Worm (Caenorhabditis elegans): ENCODE measurements around the gene knl-1.

DNA sequence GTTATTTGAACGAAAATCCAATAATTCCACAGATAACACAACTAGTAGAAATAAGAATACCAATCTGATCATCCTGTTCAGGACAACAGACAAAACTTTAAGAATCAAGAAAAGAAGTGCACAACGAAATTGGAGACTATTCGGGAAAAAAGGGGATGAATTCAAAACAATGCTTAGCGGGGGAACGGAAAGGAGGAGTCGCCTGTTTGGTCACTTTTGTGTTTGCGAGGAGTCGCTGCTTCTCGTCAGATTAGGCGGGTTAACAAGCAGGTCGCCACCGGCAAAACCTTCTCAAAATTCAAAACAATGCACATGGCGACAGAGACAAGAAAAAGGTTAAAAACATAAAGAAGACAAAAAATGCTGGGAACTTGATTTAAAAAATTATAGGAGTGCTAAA lies 40.7 kb upstream of the knl-1 start, which contains the start of gene C30A5.10:
- TF ChIP-seq ztf-29 (GFP tag; IDR thresholded peaks at IDR 0.05) (no peak), T22C8.4 (GFP tag; IDR thresholded peaks at IDR 0.05) (no peak), med-1 (GFP tag; optimal IDR thresholded peaks at IDR 0.05; ENCODE audit: insufficient read depth) (no peak), ref-1 (GFP tag; conservative IDR thresholded peaks at IDR 0.05) (no peak)

All from whole organism, midembryonic.